Fruit fly (Drosophila melanogaster) whole organism, embryonic: ENCODE measurements around the gene Jhbp16.

Experiments used
- Atf3 ChIP-seq: fragments of 200-800 bp; sonication (Bioruptor generic); optimal IDR thresholded peaks from 3 replicates; lab custom pipeline; 2016; ENCODE audit warnings: missing biosample characterization, missing genetic modification characterization
- Atf6 ChIP-seq: fragments of 200-800 bp; sonication (Bioruptor generic); IDR thresholded peaks from 2 replicates; pipeline ENCODE4 v1.3.6; 2022; ENCODE audit warnings: missing biosample characterization, missing genetic modification characterization
- CG10209 ChIP-seq: fragments of 200-800 bp; sonication (Bioruptor generic); optimal IDR thresholded peaks from 3 replicates; lab custom pipeline; 2017; ENCODE audit warnings: missing biosample characterization, mild to moderate bottlenecking, missing genetic modification characterization, missing genetic modification reagents
- CG10321 ChIP-seq: fragments of 200-800 bp; sonication (Bioruptor generic); IDR thresholded peaks from 2 replicates; pipeline ENCODE4 v1.3.6; 2022; ENCODE audit warnings: missing biosample characterization, missing genetic modification characterization
- CG10979 ChIP-seq: fragments of 200-800 bp; sonication (Bioruptor generic); optimal IDR thresholded peaks from 2 replicates; lab custom pipeline; 2018; ENCODE audit warnings: missing biosample characterization, mild to moderate bottlenecking, missing genetic modification characterization, moderate library complexity
- CG12155 ChIP-seq: fragments of 200-800 bp; sonication (Bioruptor generic); optimal IDR thresholded peaks from 3 replicates; lab custom pipeline; 2016; ENCODE audit warnings: missing biosample characterization, missing genetic modification characterization
- CG12391 ChIP-seq: fragments of 200-800 bp; sonication (Bioruptor generic); optimal IDR thresholded peaks from 3 replicates; lab custom pipeline; 2018; ENCODE audit warnings: missing biosample characterization, mild to moderate bottlenecking, missing genetic modification characterization, moderate library complexity
- CG13894 ChIP-seq: fragments of 200-800 bp; sonication (Bioruptor generic); optimal IDR thresholded peaks from 3 replicates; lab custom pipeline; 2018; ENCODE audit warnings: missing biosample characterization, mild to moderate bottlenecking, missing genetic modification characterization, moderate library complexity
- CG1529 ChIP-seq: fragments of 200-800 bp; sonication (Bioruptor generic); optimal IDR thresholded peaks from 3 replicates; lab custom pipeline; 2018; ENCODE audit warnings: missing biosample characterization, missing genetic modification characterization
- CG1602 ChIP-seq: fragments of 200-800 bp; sonication (Bioruptor generic); optimal IDR thresholded peaks from 3 replicates; lab custom pipeline; 2016; ENCODE audit warnings: missing biosample characterization, missing genetic modification characterization
- CG17385 ChIP-seq: fragments of 200-800 bp; sonication (Bioruptor generic); optimal IDR thresholded peaks from 3 replicates; lab custom pipeline; 2018; ENCODE audit warnings: missing biosample characterization, mild to moderate bottlenecking, missing genetic modification characterization
- CG1792 ChIP-seq: fragments of 200-800 bp; sonication (Bioruptor generic); optimal IDR thresholded peaks from 2 replicates; lab custom pipeline; 2016; ENCODE audit warnings: missing biosample characterization, missing genetic modification characterization
- CG31224 ChIP-seq: fragments of 200-800 bp; sonication (Bioruptor generic); IDR thresholded peaks from 2 replicates; pipeline ENCODE4 v1.3.6; 2022; ENCODE audit warnings: missing biosample characterization, missing genetic modification characterization
- CG3281 ChIP-seq: fragments of 200-800 bp; sonication (Bioruptor generic); optimal IDR thresholded peaks from 3 replicates; lab custom pipeline; 2017; ENCODE audit warnings: missing biosample characterization, mild to moderate bottlenecking, missing genetic modification characterization
- CG6854 ChIP-seq: fragments of 200-800 bp; sonication (Bioruptor generic); optimal IDR thresholded peaks from 3 replicates; lab custom pipeline; 2017; ENCODE audit warnings: missing biosample characterization, mild to moderate bottlenecking, missing genetic modification characterization
- CG7271 ChIP-seq: fragments of 200-800 bp; sonication (Bioruptor generic); optimal IDR thresholded peaks from 2 replicates; lab custom pipeline; 2018; ENCODE audit warnings: missing biosample characterization, mild to moderate bottlenecking, missing genetic modification characterization, moderate library complexity
- CG8359 ChIP-seq: fragments of 200-800 bp; sonication (Bioruptor generic); optimal IDR thresholded peaks from 2 replicates; lab custom pipeline; 2017; ENCODE audit warnings: missing biosample characterization, mild to moderate bottlenecking, missing genetic modification characterization, borderline replicate concordance
- CHES-1-like ChIP-seq: fragments of 200-800 bp; sonication (Bioruptor generic); optimal IDR thresholded peaks from 2 replicates; lab custom pipeline; 2016; ENCODE audit warnings: missing biosample characterization, missing genetic modification characterization
- CTCF ChIP-seq: fragments of 200-800 bp; sonication (Bioruptor generic); optimal IDR thresholded peaks from 2 replicates; lab custom pipeline; 2017; ENCODE audit warnings: missing biosample characterization, mild to moderate bottlenecking, missing genetic modification characterization, moderate library complexity
- Dfd ChIP-seq, 2 experiments: fragments of >200 bp; optimal IDR thresholded peaks; 2 replicates each; lab custom pipeline; 2017; ENCODE audit warnings: missing biosample characterization in 2 of 2, missing genetic modification characterization in 2 of 2
- Doc2 ChIP-seq: fragments of 200-800 bp; sonication (Bioruptor generic); IDR thresholded peaks from 2 replicates; pipeline ENCODE4 v1.3.6; 2022; ENCODE audit warnings: missing biosample characterization, missing genetic modification characterization
- Ets97D ChIP-seq: fragments of 200-800 bp; sonication (Bioruptor generic); optimal IDR thresholded peaks from 3 replicates; lab custom pipeline; 2016; ENCODE audit warnings: missing biosample characterization, missing genetic modification characterization
- Fer1 ChIP-seq: fragments of 200-800 bp; sonication (Bioruptor generic); optimal IDR thresholded peaks from 2 replicates; lab custom pipeline; 2017; ENCODE audit warnings: missing biosample characterization, mild to moderate bottlenecking, missing genetic modification characterization
- Gsc ChIP-seq: fragments of 200-800 bp; sonication (Bioruptor generic); IDR thresholded peaks from 2 replicates; pipeline ENCODE4 v1.3.6; 2022; ENCODE audit warnings: missing biosample characterization, missing genetic modification characterization
- HHEX ChIP-seq: fragments of 200-800 bp; sonication (Bioruptor generic); optimal IDR thresholded peaks from 3 replicates; lab custom pipeline; 2017; ENCODE audit warnings: missing biosample characterization, mild to moderate bottlenecking, missing genetic modification characterization, missing genetic modification reagents
- Hmx ChIP-seq: fragments of 200-800 bp; sonication (Bioruptor generic); optimal IDR thresholded peaks from 2 replicates; lab custom pipeline; 2016; ENCODE audit warnings: missing biosample characterization, missing genetic modification characterization
- Mad ChIP-seq: fragments of 200-800 bp; sonication (Bioruptor generic); optimal IDR thresholded peaks from 2 replicates; lab custom pipeline; 2016; ENCODE audit warnings: missing biosample characterization, missing genetic modification characterization
- Nf-YC ChIP-seq: fragments of 200-800 bp; optimal IDR thresholded peaks from 3 replicates; lab custom pipeline; 2019; ENCODE audit warnings: missing biosample characterization, mild to moderate bottlenecking, missing genetic modification characterization, moderate library complexity
- Ravus ChIP-seq: fragments of 200-800 bp; sonication (Bioruptor generic); IDR thresholded peaks from 2 replicates; pipeline ENCODE4 v1.3.6; 2022; ENCODE audit warnings: missing biosample characterization, missing genetic modification characterization
- amos ChIP-seq: fragments of 200-800 bp; sonication (Bioruptor generic); IDR thresholded peaks from 2 replicates; pipeline ENCODE4 v1.3.6; 2022; ENCODE audit warnings: missing biosample characterization, missing genetic modification characterization; ENCODE audit not compliant: partially characterized antibody
- ara ChIP-seq: fragments of 200-800 bp; sonication (Bioruptor generic); IDR thresholded peaks from 2 replicates; pipeline ENCODE4 v1.3.6; 2022; ENCODE audit warnings: missing biosample characterization, missing genetic modification characterization
- cato ChIP-seq: fragments of 200-800 bp; sonication (Bioruptor generic); optimal IDR thresholded peaks from 2 replicates; lab custom pipeline; 2016; ENCODE audit warnings: missing biosample characterization, missing genetic modification characterization, borderline replicate concordance
- crp ChIP-seq, 2 experiments: fragments of 200-800 bp; sonication (Bioruptor generic); optimal IDR thresholded peaks; 2 replicates in 1 of 2; 3 replicates in 1 of 2; lab custom pipeline; 2017; ENCODE audit warnings: missing biosample characterization in 2 of 2, missing genetic modification characterization in 2 of 2, mild to moderate bottlenecking in 1 of 2, moderate library complexity in 1 of 2
- cwo ChIP-seq: fragments of 200-800 bp; sonication (Bioruptor generic); optimal IDR thresholded peaks from 3 replicates; lab custom pipeline; 2017; ENCODE audit warnings: missing biosample characterization, missing genetic modification characterization, mild to moderate bottlenecking, moderate library complexity, missing genetic modification reagents
- fu2 ChIP-seq: fragments of 200-800 bp; sonication (Bioruptor generic); optimal IDR thresholded peaks from 2 replicates; lab custom pipeline; 2016; ENCODE audit warnings: missing biosample characterization, missing genetic modification characterization
- hbn ChIP-seq: fragments of 200-800 bp; sonication (Bioruptor generic); IDR thresholded peaks from 2 replicates; pipeline ENCODE4 v1.3.6; 2022; ENCODE audit warnings: missing biosample characterization, missing genetic modification characterization; ENCODE audit not compliant: partially characterized antibody
- klu ChIP-seq: fragments of 200-800 bp; sonication (Bioruptor generic); IDR thresholded peaks from 2 replicates; pipeline ENCODE4 v1.3.6; 2022; ENCODE audit warnings: missing biosample characterization, missing genetic modification characterization
- knrl ChIP-seq: fragments of 200-800 bp; sonication (Bioruptor generic); IDR thresholded peaks from 3 replicates; pipeline ENCODE4 v1.3.6; 2022; ENCODE audit warnings: missing biosample characterization, missing genetic modification characterization; ENCODE audit not compliant: partially characterized antibody
- lov ChIP-seq, 2 experiments: fragments of 200-800 bp in 1 of 2; fragments of >200 bp in 1 of 2; sonication (Bioruptor generic) in 1 of 2; IDR thresholded peaks in 1 of 2; optimal IDR thresholded peaks in 1 of 2; 2 replicates in 1 of 2; 3 replicates in 1 of 2; pipeline versions ENCODE4 v1.3.6 to Lab custom; 2017 to 2022; ENCODE audit warnings: missing biosample characterization in 1 of 2, missing genetic modification characterization in 1 of 2
- nmo ChIP-seq: fragments of 200-800 bp; sonication (Bioruptor generic); optimal IDR thresholded peaks from 2 replicates; lab custom pipeline; 2018; ENCODE audit warnings: missing biosample characterization, mild to moderate bottlenecking, missing genetic modification characterization, moderate library complexity
- nom ChIP-seq: fragments of 200-800 bp; sonication (Bioruptor generic); optimal IDR thresholded peaks from 2 replicates; lab custom pipeline; 2017; ENCODE audit warnings: missing biosample characterization, missing genetic modification characterization, mild to moderate bottlenecking, moderate library complexity, missing genetic modification reagents
- p53 ChIP-seq: fragments of 200-800 bp; sonication (Bioruptor generic); optimal IDR thresholded peaks from 2 replicates; lab custom pipeline; 2016; ENCODE audit warnings: missing biosample characterization, missing genetic modification characterization
- pfk ChIP-seq: fragments of 200-800 bp; sonication (Bioruptor generic); optimal IDR thresholded peaks from 2 replicates; lab custom pipeline; 2018; ENCODE audit warnings: missing biosample characterization, mild to moderate bottlenecking, missing genetic modification characterization, moderate library complexity
- row ChIP-seq: fragments of 200-800 bp; sonication (Bioruptor generic); IDR thresholded peaks from 3 replicates; pipeline ENCODE4 v1.3.6; 2022; ENCODE audit warnings: missing biosample characterization, missing genetic modification characterization
- sens ChIP-seq: fragments of 200-800 bp; sonication (Bioruptor generic); peaks from one replicate; lab custom pipeline; 2016; ENCODE audit warnings: missing biosample characterization, missing genetic modification characterization
- sqz ChIP-seq: fragments of 200-800 bp; sonication (Bioruptor generic); optimal IDR thresholded peaks from 3 replicates; lab custom pipeline; 2018; ENCODE audit warnings: missing biosample characterization, mild to moderate bottlenecking, missing genetic modification characterization
- sug ChIP-seq: fragments of 200-800 bp; optimal IDR thresholded peaks from 2 replicates; lab custom pipeline; 2019; ENCODE audit warnings: missing biosample characterization, mild to moderate bottlenecking, missing genetic modification characterization, moderate library complexity
- tna ChIP-seq: fragments of 200-800 bp; sonication (Bioruptor generic); IDR thresholded peaks from 2 replicates; pipeline ENCODE4 v1.3.6; 2022; ENCODE audit warnings: missing biosample characterization, missing genetic modification characterization; ENCODE audit not compliant: partially characterized antibody
- vfl ChIP-seq: fragments of 200-800 bp; sonication (Bioruptor generic); optimal IDR thresholded peaks from 2 replicates; lab custom pipeline; 2016; ENCODE audit warnings: missing biosample characterization, missing genetic modification characterization

Jhbp16 gene

DNA sequence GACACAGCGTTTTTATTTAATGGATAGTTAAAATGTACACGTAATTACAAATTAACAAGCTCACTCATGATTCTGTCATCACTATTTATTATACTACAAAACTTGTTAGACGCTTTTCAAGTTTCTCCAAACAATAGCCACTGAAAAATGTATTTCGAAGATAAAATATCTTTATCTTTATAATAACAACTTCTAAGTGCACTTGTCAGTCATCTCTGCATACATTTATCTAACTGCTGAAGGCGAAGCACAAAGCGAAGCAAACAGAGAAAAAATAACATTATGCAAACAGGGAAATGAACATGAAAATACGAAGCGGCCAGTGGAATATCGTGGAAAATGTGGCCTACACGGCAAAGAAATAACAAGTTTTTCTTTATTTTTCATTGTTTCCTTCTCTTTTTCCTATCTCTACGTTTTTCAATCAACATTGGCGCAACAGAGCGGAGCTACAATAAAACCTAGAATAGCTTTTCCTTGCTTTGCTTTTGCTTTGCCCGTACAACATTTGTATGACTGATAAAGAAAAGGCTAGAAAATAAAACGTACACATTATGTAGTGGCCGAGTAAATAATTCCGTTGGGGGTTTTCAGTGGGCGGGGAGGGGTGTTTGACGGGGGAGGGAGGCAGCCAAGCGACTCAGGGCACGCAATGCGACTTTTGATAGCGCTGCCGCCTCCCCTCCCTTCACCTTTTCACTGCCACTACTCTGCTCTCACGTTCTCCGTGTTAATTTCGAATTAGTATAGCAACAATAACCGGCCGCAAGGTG lies 34.6 kb upstream of the Jhbp16 start (continued):
- TF ChIP-seq Nf-YC (tag; lab: Kevin White, UChicago), result peak; percentile 19
- no peak for TF ChIP-seq knrl (GFP tag; lab: Robert Waterston, UW)
- TF ChIP-seq sens (GFP tag; lab: Kevin White, UChicago), result peak; percentile 68
- no peak for TF ChIP-seq CG1602
- TF ChIP-seq Hmx (GFP tag; lab: Kevin White, UChicago), result no peak
- TF ChIP-seq nmo (GFP tag; lab: Kevin White, UChicago), result no peak
- no peak for TF ChIP-seq CG6854
- no peak for TF ChIP-seq CG1792
- no peak for TF ChIP-seq Fer1 (GFP tag; lab: Kevin White, UChicago)
- no peak for TF ChIP-seq hbn (GFP tag; lab: Robert Waterston, UW)
- TF ChIP-seq fu2 (GFP tag; lab: Kevin White, UChicago), result no peak
- no peak for TF ChIP-seq CHES-1-like (GFP tag; lab: Kevin White, UChicago)
- no peak for TF ChIP-seq CG1529 (GFP tag; lab: Kevin White, UChicago)
- no peak for TF ChIP-seq Atf3 (GFP tag; lab: Kevin White, UChicago)
- no peak for TF ChIP-seq CG10979 (tag; lab: Kevin White, UChicago)
- TF ChIP-seq Doc2 (GFP tag; lab: Robert Waterston, UW), result no peak
- TF ChIP-seq Ets97D (GFP tag; lab: Kevin White, UChicago), result no peak
- TF ChIP-seq CG7271, result no peak
- no peak for TF ChIP-seq CTCF (GFP tag; lab: Kevin White, UChicago)
- TF ChIP-seq CG8359 (GFP tag; lab: Kevin White, UChicago), result peak; percentile 7
- TF ChIP-seq vfl (GFP tag; lab: Kevin White, UChicago), result no peak
- TF ChIP-seq Atf6 (GFP tag; lab: Robert Waterston, UW), result peak; percentile 22; the same call in 1 of the 2 replicates
- no peak for TF ChIP-seq Mad
- TF ChIP-seq sqz, result no peak
- no peak for TF ChIP-seq CG31224
- peak; percentile 95 for TF ChIP-seq sug (tag; lab: Kevin White, UChicago)
- TF ChIP-seq crp (GFP tag; optimal IDR thresholded peaks at IDR 0.05; lab: Kevin White, UChicago), result no peak
- TF ChIP-seq tna (GFP tag; lab: Robert Waterston, UW), result no peak
- TF ChIP-seq HHEX (GFP tag; lab: Kevin White, UChicago), result peak; percentile 23
- peak; percentile 21 for TF ChIP-seq CG17385 (GFP tag; lab: Kevin White, UChicago)
- TF ChIP-seq amos, result no peak
- no peak for TF ChIP-seq CG12391
- no peak for TF ChIP-seq cato
- no peak for TF ChIP-seq Ravus (GFP tag; lab: Robert Waterston, UW)
- TF ChIP-seq ara (GFP tag; lab: Robert Waterston, UW), result no peak
- TF ChIP-seq CG10209 (GFP tag; lab: Kevin White, UChicago), result no peak
- TF ChIP-seq p53 (GFP tag; lab: Kevin White, UChicago), result no peak
- no peak for TF ChIP-seq klu
- no peak for TF ChIP-seq nom
- TF ChIP-seq CG12155 (GFP tag; lab: Kevin White, UChicago), result no peak
- no peak for TF ChIP-seq CG13894 (tag; lab: Kevin White, UChicago)
- no peak for TF ChIP-seq CG10321 (GFP tag; lab: Robert Waterston, UW)
- peak; percentile 6 for TF ChIP-seq pfk (GFP tag; lab: Kevin White, UChicago)
- TF ChIP-seq lov (optimal IDR thresholded peaks at IDR 0.05; lab: Kevin White, UChicago), result no peak
- TF ChIP-seq lov (GFP tag; IDR thresholded peaks at IDR 0.05; lab: Robert Waterston, UW), result no peak
- TF ChIP-seq CG3281 (GFP tag; lab: Kevin White, UChicago), result peak; percentile 19
- no peak for TF ChIP-seq Dfd (GFP tag; optimal IDR thresholded peaks at IDR 0.05; lab: Kevin White, UChicago)
- no peak for TF ChIP-seq Gsc (GFP tag; lab: Robert Waterston, UW)
- peak; percentile 24; the same call in 1 of the 3 replicates for TF ChIP-seq row (GFP tag; lab: Robert Waterston, UW)
- peak; percentile 46 for TF ChIP-seq cwo (GFP tag; lab: Kevin White, UChicago)
